Worm (Caenorhabditis elegans): ENCODE data around the gene skr-10.

- TF ChIP-seq hmbx-1 (tag; optimal IDR thresholded peaks at IDR 0.05) (no peak), pes-1 (GFP tag; IDR thresholded peaks at IDR 0.05) (no peak), flt-1 (GFP tag; IDR thresholded peaks at IDR 0.05) (no peak), hmg-4 (GFP tag; optimal IDR thresholded peaks at IDR 0.05) (no peak), ama-1 (optimal IDR thresholded peaks at IDR 0.05) (no peak), tbx-37 (GFP tag; conservative IDR thresholded peaks at IDR 0.05) (no peak)
Observed at ce11 chrIV:15900158-15900557, 46.4 kb upstream of the skr-10 start.
